Fruit fly (Drosophila melanogaster) S2 (cell line): ENCODE data around the gene mag.

Source experiments
- CG8478 ChIP-seq: fragments of >200 bp; optimal IDR thresholded peaks from 2 replicates; lab custom pipeline; 2018
- CTCF ChIP-seq, 2 experiments: fragments of >200 bp; optimal IDR thresholded peaks; 2 replicates each; lab custom pipeline; 2018

DNA sequence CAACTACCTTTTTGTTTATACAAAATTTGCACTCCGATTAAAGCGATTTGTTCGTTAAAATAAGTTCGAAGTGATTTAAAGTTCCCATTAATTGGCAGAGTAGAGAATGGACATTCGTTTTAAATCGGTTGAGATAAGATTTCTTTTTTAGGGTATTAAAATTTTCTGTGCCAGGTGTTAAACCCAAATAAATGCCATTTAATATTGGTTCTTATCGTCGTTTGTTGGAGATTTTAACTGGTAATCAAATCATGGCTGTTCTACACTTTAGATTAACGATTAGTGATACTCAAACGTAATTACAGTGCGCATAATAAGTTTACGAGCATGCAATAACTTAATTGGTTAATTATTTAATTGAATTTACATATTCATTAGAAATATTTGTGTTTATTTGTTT lies 1.9 kb downstream of the mag start:
- no peak for TF ChIP-seq CTCF (optimal IDR thresholded peaks at IDR 0.05; lab: Kevin White, UChicago)
- no peak for TF ChIP-seq CG8478 (lab: Kevin White, UChicago)
